Worm (Caenorhabditis elegans): ENCODE data around the gene fbxb-88.
A peak's percentile ranks its signal among the peaks of the same experiment; 100 is the strongest.

Gene fbxb-88

DNA sequence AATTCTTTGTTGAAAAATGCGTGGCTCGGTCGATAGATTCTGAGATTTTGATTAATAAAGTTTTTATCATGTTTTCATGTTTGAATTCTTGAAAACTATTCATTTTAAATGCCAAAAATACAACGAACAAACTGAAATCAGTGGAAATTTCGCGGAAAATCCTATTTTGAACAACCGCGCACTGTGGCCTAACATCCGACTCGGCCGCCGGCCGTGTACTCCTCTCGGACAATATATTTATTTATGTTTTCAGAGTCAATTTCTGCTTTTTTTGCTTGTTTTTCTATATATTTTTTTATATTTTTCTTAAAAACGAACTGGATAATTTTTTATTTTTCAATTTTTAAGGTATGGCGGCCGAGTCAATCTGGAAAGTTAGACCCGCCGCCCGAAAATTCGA lies 36.4 kb downstream of the fbxb-88 start, which contains the start of gene F26G1.1 (continued):
- TF ChIP-seq unc-39 (tag; optimal IDR thresholded peaks at IDR 0.05) (no peak), ceh-82 (tag; optimal IDR thresholded peaks at IDR 0.05) (no peak), Y48G9A.11 (GFP tag; IDR thresholded peaks at IDR 0.05) (peak; percentile 91), ceh-20 (GFP tag; IDR thresholded peaks at IDR 0.05) (no peak), ZK546.5 (tag; optimal IDR thresholded peaks at IDR 0.05) (no peak), zag-1 (tag; optimal IDR thresholded peaks at IDR 0.05) (no peak), pha-4 (GFP tag; IDR thresholded peaks at IDR 0.05) (no peak), pha-4 (tag; optimal IDR thresholded peaks at IDR 0.05) (no peak), nhr-77 (tag; optimal IDR thresholded peaks at IDR 0.05) (no peak), lin-15B (tag; optimal IDR thresholded peaks at IDR 0.05) (no peak), dmd-9 (GFP tag; IDR thresholded peaks at IDR 0.05) (peak; percentile 90), hlh-30 (tag; optimal IDR thresholded peaks at IDR 0.05; ENCODE audit: insufficient read depth) (no peak), madf-5 (GFP tag; IDR thresholded peaks at IDR 0.05) (no peak), mep-1 (tag; optimal IDR thresholded peaks at IDR 0.05) (no peak), lir-3 (tag; optimal IDR thresholded peaks at IDR 0.05) (no peak), rbr-2 (tag; optimal IDR thresholded peaks at IDR 0.05) (peak; percentile 6), lim-7 (GFP tag; IDR thresholded peaks at IDR 0.05) (no peak), Y105C5A.15 (GFP tag; IDR thresholded peaks at IDR 0.05) (no peak), nhr-6 (tag; optimal IDR thresholded peaks at IDR 0.05) (peak; percentile 30), F49E8.2 (tag; optimal IDR thresholded peaks at IDR 0.05; ENCODE audit: borderline replicate concordance) (peak; percentile 33), mes-2 (tag; optimal IDR thresholded peaks at IDR 0.05; ENCODE audit: poor library complexity, severe bottlenecking) (peak; percentile 98), dmd-6 (GFP tag; IDR thresholded peaks at IDR 0.05) (peak; percentile 59), ceh-32 (tag; optimal IDR thresholded peaks at IDR 0.05; ENCODE audit: poor library complexity) (no peak), vab-7 (GFP tag; IDR thresholded peaks at IDR 0.05) (0 out of 2 replicates have a peak, but pooled peaks have one; percentile 9), sdz-12 (GFP tag; optimal IDR thresholded peaks at IDR 0.05) (no peak), F10B5.3 (tag; optimal IDR thresholded peaks at IDR 0.05) (no peak), egl-43 (GFP tag; IDR thresholded peaks at IDR 0.05) (no peak), D1046.2 (GFP tag; IDR thresholded peaks at IDR 0.05) (no peak), nhr-48 (tag; optimal IDR thresholded peaks at IDR 0.05) (no peak), dmd-8 (GFP tag; IDR thresholded peaks at IDR 0.05) (no peak), lin-29 (GFP tag; IDR thresholded peaks at IDR 0.05) (no peak), mxl-3 (GFP tag; optimal IDR thresholded peaks at IDR 0.05) (no peak), dpl-1 (GFP tag; optimal IDR thresholded peaks at IDR 0.05) (peak; percentile 92), tag-97 (GFP tag; IDR thresholded peaks at IDR 0.05) (no peak), snpc-1.2 (GFP tag; IDR thresholded peaks at IDR 0.05) (no peak), ceh-62 (tag; optimal IDR thresholded peaks at IDR 0.05) (no peak), ztf-7 (tag; optimal IDR thresholded peaks at IDR 0.05) (no peak), mxl-2 (GFP tag; conservative IDR thresholded peaks at IDR 0.05) (no peak), arid-1 (GFP tag; conservative IDR thresholded peaks at IDR 0.05) (no peak), lin-39 (tag; optimal IDR thresholded peaks at IDR 0.05) (no peak), mdl-1 (tag; optimal IDR thresholded peaks at IDR 0.05) (no peak), snpc-4 (tag; optimal IDR thresholded peaks at IDR 0.05) (no peak), nhr-111 (GFP tag; optimal IDR thresholded peaks at IDR 0.05) (no peak), duxl-1 (tag; optimal IDR thresholded peaks at IDR 0.05; ENCODE audit: poor library complexity) (peak; percentile 42), tra-1 (GFP tag; IDR thresholded peaks at IDR 0.05) (no peak), hlh-11 (tag; optimal IDR thresholded peaks at IDR 0.05) (no peak), fos-1 (tag; optimal IDR thresholded peaks at IDR 0.05) (no peak), hif-1 (tag; optimal IDR thresholded peaks at IDR 0.05) (peak in 1 of 2 experiments; percentile 87), daf-19 (GFP tag; conservative IDR thresholded peaks at IDR 0.05) (no peak), nhr-102 (tag; optimal IDR thresholded peaks at IDR 0.05) (peak; percentile 36), F37D6.2 (tag; optimal IDR thresholded peaks at IDR 0.05) (no peak), nhr-10 (tag; optimal IDR thresholded peaks at IDR 0.05) (no peak)
